Fruit fly (Drosophila melanogaster): Measurements from ENCODE around the gene PIG-S.

DNA sequence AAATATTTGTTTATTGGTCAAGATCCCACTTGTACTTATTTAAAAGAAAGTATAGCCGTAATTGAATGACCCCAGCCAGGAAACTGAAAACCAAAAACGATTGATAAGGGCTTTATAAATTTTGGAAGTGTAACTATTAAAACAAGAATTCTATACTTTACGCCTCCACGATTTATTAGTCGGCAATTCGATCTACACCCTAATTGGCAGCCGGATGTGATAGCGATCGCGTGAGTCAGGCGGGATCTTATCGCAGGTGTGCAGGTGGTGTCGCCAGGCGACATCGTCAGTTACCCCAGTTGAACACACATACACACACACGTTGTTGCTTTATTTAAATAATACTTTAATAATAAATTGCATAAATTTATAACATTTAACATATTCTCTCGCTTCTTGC lies 16.9 kb upstream of the PIG-S start:
- TF ChIP-seq CG8478 (optimal IDR thresholded peaks at IDR 0.05) (no peak), psq (optimal IDR thresholded peaks at IDR 0.05) (no peak), usp (GFP tag; optimal IDR thresholded peaks at IDR 0.05) (no peak), pan (optimal IDR thresholded peaks at IDR 0.05) (no peak), Dll (optimal IDR thresholded peaks at IDR 0.05) (no peak), EcR (GFP tag; optimal IDR thresholded peaks at IDR 0.05) (no peak)

Measured in whole organism.